Fruit fly (Drosophila melanogaster) whole organism, embryonic: ENCODE measurements around the gene Tpst.

ENCODE experiments used
- Atf6 ChIP-seq: fragments of 200-800 bp; sonication (Bioruptor generic); IDR thresholded peaks from 2 replicates; pipeline ENCODE4 v1.3.6; 2022; ENCODE audit warnings: missing biosample characterization, missing genetic modification characterization
- Bteb2 ChIP-seq: fragments of 200-800 bp; sonication (Bioruptor generic); optimal IDR thresholded peaks from 2 replicates; lab custom pipeline; 2016; ENCODE audit warnings: missing biosample characterization, missing genetic modification characterization
- CG12219 ChIP-seq: fragments of 200-800 bp; sonication (Bioruptor generic); optimal IDR thresholded peaks from 3 replicates; lab custom pipeline; 2018; ENCODE audit warnings: missing biosample characterization, mild to moderate bottlenecking, missing genetic modification characterization
- CG14014 ChIP-seq: fragments of 200-800 bp; sonication (Bioruptor generic); IDR thresholded peaks from 2 replicates; pipeline ENCODE4 v1.3.6; 2022; ENCODE audit warnings: missing biosample characterization, missing genetic modification characterization
- CG17568 ChIP-seq: fragments of 200-800 bp; sonication (Bioruptor generic); optimal IDR thresholded peaks from 2 replicates; lab custom pipeline; 2018; ENCODE audit warnings: missing biosample characterization, mild to moderate bottlenecking, missing genetic modification characterization, moderate library complexity
- CG18764 ChIP-seq: fragments of 200-800 bp; sonication (Bioruptor generic); optimal IDR thresholded peaks from 3 replicates; lab custom pipeline; 2016; ENCODE audit warnings: missing biosample characterization, missing genetic modification characterization
- CG2678 ChIP-seq: fragments of 200-800 bp; sonication (Bioruptor generic); optimal IDR thresholded peaks from 3 replicates; lab custom pipeline; 2019; ENCODE audit warnings: missing biosample characterization, mild to moderate bottlenecking, missing genetic modification characterization, moderate library complexity
- CG30431 ChIP-seq: fragments of 200-800 bp; sonication (Bioruptor generic); optimal IDR thresholded peaks from 2 replicates; lab custom pipeline; 2017; ENCODE audit warnings: missing biosample characterization, missing genetic modification characterization
- CG31441 ChIP-seq: fragments of 200-800 bp; sonication (Bioruptor generic); IDR thresholded peaks from 2 replicates; pipeline ENCODE4 v1.3.6; 2022; ENCODE audit warnings: missing biosample characterization, missing genetic modification characterization
- CG32532 ChIP-seq: fragments of 200-800 bp; sonication (Bioruptor generic); IDR thresholded peaks from 2 replicates; pipeline ENCODE4 v1.3.6; 2022; ENCODE audit warnings: missing biosample characterization, missing genetic modification characterization
- CG3847 ChIP-seq: fragments of 200-800 bp; sonication (Bioruptor generic); IDR thresholded peaks from 2 replicates; pipeline ENCODE4 v1.3.6; 2022; ENCODE audit warnings: missing biosample characterization, missing genetic modification characterization
- CG6813 ChIP-seq: fragments of 200-800 bp; sonication (Bioruptor generic); optimal IDR thresholded peaks from 2 replicates; lab custom pipeline; 2017; ENCODE audit warnings: missing biosample characterization, missing genetic modification characterization, mild to moderate bottlenecking, moderate library complexity, missing genetic modification reagents
- CG8359 ChIP-seq: fragments of 200-800 bp; sonication (Bioruptor generic); optimal IDR thresholded peaks from 2 replicates; lab custom pipeline; 2017; ENCODE audit warnings: missing biosample characterization, mild to moderate bottlenecking, missing genetic modification characterization, borderline replicate concordance
- CG9215 ChIP-seq: fragments of 200-800 bp; sonication (Bioruptor generic); IDR thresholded peaks from 2 replicates; pipeline ENCODE4 v1.3.6; 2022; ENCODE audit warnings: missing biosample characterization, missing genetic modification characterization
- CG9876 ChIP-seq: fragments of 200-800 bp; sonication (Bioruptor generic); optimal IDR thresholded peaks from 2 replicates; lab custom pipeline; 2016; ENCODE audit warnings: missing biosample characterization, missing genetic modification characterization
- CHES-1-like ChIP-seq: fragments of 200-800 bp; sonication (Bioruptor generic); optimal IDR thresholded peaks from 2 replicates; lab custom pipeline; 2016; ENCODE audit warnings: missing biosample characterization, missing genetic modification characterization
- Dll ChIP-seq: fragments of 200-800 bp; sonication (Bioruptor generic); IDR thresholded peaks from 4 replicates; pipeline ENCODE4 v1.3.6; 2022; ENCODE audit warnings: missing biosample characterization, missing genetic modification characterization; ENCODE audit not compliant: partially characterized antibody
- Gsc ChIP-seq: fragments of 200-800 bp; sonication (Bioruptor generic); IDR thresholded peaks from 2 replicates; pipeline ENCODE4 v1.3.6; 2022; ENCODE audit warnings: missing biosample characterization, missing genetic modification characterization
- HmgD ChIP-seq: fragments of 200-800 bp; sonication (Bioruptor generic); optimal IDR thresholded peaks from 3 replicates; lab custom pipeline; 2016; ENCODE audit warnings: missing biosample characterization, missing genetic modification characterization
- Jarid2 ChIP-seq: fragments of 200-800 bp; sonication (Bioruptor generic); optimal IDR thresholded peaks from 3 replicates; lab custom pipeline; 2017; ENCODE audit warnings: mild to moderate bottlenecking, missing biosample characterization, missing genetic modification reagents, missing genetic modification characterization
- Kr ChIP-seq: fragments of 200-800 bp; sonication (Bioruptor generic); optimal IDR thresholded peaks from 2 replicates; lab custom pipeline; 2017; ENCODE audit warnings: missing biosample characterization, mild to moderate bottlenecking, missing genetic modification characterization
- Med ChIP-seq: fragments of 200-800 bp; sonication (Bioruptor generic); peaks from one replicate; lab custom pipeline; 2016; ENCODE audit warnings: missing biosample characterization, missing genetic modification characterization, mild to moderate bottlenecking, inconsistent platforms, moderate library complexity
- Mes4 ChIP-seq: fragments of 200-800 bp; sonication (Bioruptor generic); optimal IDR thresholded peaks from 2 replicates; lab custom pipeline; 2016; ENCODE audit warnings: missing biosample characterization, missing genetic modification characterization
- Oaz ChIP-seq: fragments of 200-800 bp; sonication (Bioruptor generic); IDR thresholded peaks from 2 replicates; pipeline ENCODE4 v1.3.6; 2022; ENCODE audit warnings: missing biosample characterization, missing genetic modification characterization
- Oli ChIP-seq: fragments of 200-800 bp; sonication (Bioruptor generic); optimal IDR thresholded peaks from 2 replicates; lab custom pipeline; 2018; ENCODE audit warnings: missing biosample characterization, mild to moderate bottlenecking, missing genetic modification characterization, moderate library complexity
- Side ChIP-seq: fragments of 200-800 bp; sonication (Bioruptor generic); optimal IDR thresholded peaks from 2 replicates; lab custom pipeline; 2016; ENCODE audit warnings: missing biosample characterization, missing genetic modification characterization
- TFAM ChIP-seq: fragments of 200-800 bp; sonication (Bioruptor generic); optimal IDR thresholded peaks from 2 replicates; lab custom pipeline; 2017; ENCODE audit warnings: missing biosample characterization, missing genetic modification characterization, inconsistent platforms
- Vsx1 ChIP-seq: fragments of 200-800 bp; sonication (Bioruptor generic); optimal IDR thresholded peaks from 2 replicates; lab custom pipeline; 2017; ENCODE audit warnings: missing biosample characterization, mild to moderate bottlenecking, missing genetic modification characterization, missing genetic modification reagents
- ab ChIP-seq: fragments of 200-800 bp; sonication (Bioruptor generic); optimal IDR thresholded peaks from 2 replicates; lab custom pipeline; 2016; ENCODE audit warnings: missing biosample characterization, missing genetic modification characterization
- chn ChIP-seq: fragments of 200-800 bp; sonication (Bioruptor generic); optimal IDR thresholded peaks from 2 replicates; lab custom pipeline; 2016; ENCODE audit warnings: missing biosample characterization, missing genetic modification characterization
- dmrt11E ChIP-seq: fragments of 200-800 bp; sonication (Bioruptor generic); optimal IDR thresholded peaks from 3 replicates; lab custom pipeline; 2018; ENCODE audit warnings: missing biosample characterization, mild to moderate bottlenecking, missing genetic modification characterization, moderate library complexity
- eve ChIP-seq, 2 experiments: fragments of >200 bp; optimal IDR thresholded peaks; 2 replicates each; lab custom pipeline; 2017; ENCODE audit warnings: missing biosample characterization in 2 of 2, missing genetic modification characterization in 2 of 2
- eyg ChIP-seq: fragments of 200-800 bp; sonication (Bioruptor generic); optimal IDR thresholded peaks from 3 replicates; lab custom pipeline; 2016; ENCODE audit warnings: missing biosample characterization, missing genetic modification characterization
- fd3F ChIP-seq: fragments of 200-800 bp; sonication (Bioruptor generic); optimal IDR thresholded peaks from 2 replicates; lab custom pipeline; 2018; ENCODE audit warnings: missing biosample characterization, mild to moderate bottlenecking, missing genetic modification characterization, moderate library complexity
- fd64A ChIP-seq: fragments of 200-800 bp; sonication (Bioruptor generic); optimal IDR thresholded peaks from 3 replicates; lab custom pipeline; 2018; ENCODE audit warnings: missing biosample characterization, mild to moderate bottlenecking, missing genetic modification characterization
- gt ChIP-seq: fragments of 200-800 bp; sonication (Bioruptor generic); IDR thresholded peaks from 2 replicates; pipeline ENCODE4 v1.3.6; 2022; ENCODE audit warnings: missing biosample characterization, missing genetic modification characterization
- ken ChIP-seq: fragments of 200-800 bp; sonication (Bioruptor generic); IDR thresholded peaks from 3 replicates; pipeline ENCODE4 v1.3.6; 2022; ENCODE audit warnings: missing biosample characterization, missing genetic modification characterization
- mirr ChIP-seq: fragments of 200-800 bp; sonication (Bioruptor generic); optimal IDR thresholded peaks from 3 replicates; lab custom pipeline; 2018; ENCODE audit warnings: missing biosample characterization, mild to moderate bottlenecking, missing genetic modification characterization
- nerfin-2 ChIP-seq: fragments of 200-800 bp; sonication (Bioruptor generic); IDR thresholded peaks from 2 replicates; pipeline ENCODE4 v1.3.6; 2022; ENCODE audit warnings: missing biosample characterization, missing genetic modification characterization; ENCODE audit not compliant: partially characterized antibody
- oc ChIP-seq: fragments of 200-800 bp; sonication (Bioruptor generic); optimal IDR thresholded peaks from 2 replicates; lab custom pipeline; 2018; ENCODE audit warnings: missing biosample characterization, mild to moderate bottlenecking, missing genetic modification characterization, moderate library complexity
- pho ChIP-seq: fragments of 200-800 bp; sonication (Bioruptor generic); optimal IDR thresholded peaks from 2 replicates; lab custom pipeline; 2016; ENCODE audit warnings: missing biosample characterization, missing genetic modification characterization
- pita ChIP-seq: fragments of 200-800 bp; sonication (Bioruptor generic); optimal IDR thresholded peaks from 2 replicates; lab custom pipeline; 2017; ENCODE audit warnings: missing biosample characterization, mild to moderate bottlenecking, missing genetic modification characterization
- row ChIP-seq: fragments of 200-800 bp; sonication (Bioruptor generic); IDR thresholded peaks from 3 replicates; pipeline ENCODE4 v1.3.6; 2022; ENCODE audit warnings: missing biosample characterization, missing genetic modification characterization
- schlank ChIP-seq: fragments of 200-800 bp; sonication (Bioruptor generic); optimal IDR thresholded peaks from 2 replicates; lab custom pipeline; 2018; ENCODE audit warnings: missing biosample characterization, mild to moderate bottlenecking, missing genetic modification characterization
- sd ChIP-seq: fragments of 200-800 bp; sonication (Bioruptor generic); optimal IDR thresholded peaks from 3 replicates; lab custom pipeline; 2018; ENCODE audit warnings: missing biosample characterization, mild to moderate bottlenecking, missing genetic modification characterization, moderate library complexity
- tll ChIP-seq, 2 experiments: fragments of 200-800 bp in 1 of 2; fragments of >200 bp in 1 of 2; sonication (Bioruptor generic) in 1 of 2; optimal IDR thresholded peaks; 2 replicates each; lab custom pipeline; 2017 to 2019; ENCODE audit warnings: missing biosample characterization in 2 of 2, missing genetic modification characterization in 2 of 2, mild to moderate bottlenecking in 1 of 2, moderate library complexity in 1 of 2
- toy ChIP-seq: fragments of 200-800 bp; sonication (Bioruptor generic); IDR thresholded peaks from 2 replicates; pipeline ENCODE4 v1.3.6; 2022; ENCODE audit warnings: missing biosample characterization, missing genetic modification characterization
- vfl ChIP-seq: fragments of 200-800 bp; sonication (Bioruptor generic); optimal IDR thresholded peaks from 2 replicates; lab custom pipeline; 2016; ENCODE audit warnings: missing biosample characterization, missing genetic modification characterization
- wek ChIP-seq: fragments of 200-800 bp; sonication (Bioruptor generic); optimal IDR thresholded peaks from 3 replicates; lab custom pipeline; 2018; ENCODE audit warnings: missing biosample characterization, mild to moderate bottlenecking, missing genetic modification characterization, moderate library complexity

The Tpst gene

DNA sequence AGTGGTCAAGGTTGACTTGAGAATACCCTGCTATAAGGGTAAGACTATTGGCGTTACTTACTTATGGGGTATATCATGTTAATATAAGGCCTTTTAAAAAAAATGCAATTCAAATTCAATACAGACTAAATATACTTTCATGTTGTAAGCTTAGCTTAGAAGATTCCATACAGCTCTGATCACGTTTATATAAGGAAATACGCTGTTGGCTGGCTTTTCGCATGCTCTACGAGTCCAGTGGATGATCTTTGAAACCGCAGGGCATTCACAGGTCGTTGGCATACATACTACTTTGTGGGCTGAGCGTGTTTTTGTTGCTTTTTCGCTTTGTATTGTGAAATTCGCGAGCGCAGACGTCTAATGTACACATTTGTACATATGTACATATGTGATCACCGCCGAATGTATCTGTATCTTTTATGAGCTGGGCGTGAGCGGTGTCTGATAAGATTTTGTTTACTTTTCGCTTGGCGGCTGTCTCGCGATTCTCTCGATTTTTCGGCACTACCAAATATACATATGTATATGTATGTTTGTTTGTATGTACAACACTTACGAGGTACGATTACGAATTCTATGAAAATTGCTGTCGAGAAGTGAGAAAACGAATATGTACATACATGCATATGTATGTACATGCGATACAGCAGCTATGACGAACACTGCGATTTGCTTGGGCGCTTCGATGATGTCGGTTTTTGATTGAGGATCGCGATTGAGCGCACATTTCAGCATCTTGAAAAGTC, 70.8 kb downstream of the Tpst start (continued):
- TF ChIP-seq nerfin-2 (GFP tag; lab: Robert Waterston, UW) (no peak), sd (tag; lab: Kevin White, UChicago) (peak; percentile 42), Med (GFP tag; lab: Kevin White, UChicago) (peak; percentile 91), CG8359 (GFP tag; lab: Kevin White, UChicago) (no peak), TFAM (GFP tag; lab: Kevin White, UChicago) (no peak), schlank (tag; lab: Kevin White, UChicago) (peak; percentile 55), CG6813 (GFP tag; lab: Kevin White, UChicago) (peak; percentile 74), fd64A (GFP tag; lab: Kevin White, UChicago) (peak; percentile 30), CG2678 (tag; lab: Kevin White, UChicago) (peak; percentile 68), Gsc (GFP tag; lab: Robert Waterston, UW) (no peak), row (GFP tag; lab: Robert Waterston, UW) (peak; percentile 78), CG17568 (GFP tag; lab: Kevin White, UChicago) (peak; percentile 69), toy (GFP tag; lab: Robert Waterston, UW) (0 out of 2 replicates have a peak, but pooled peaks have one; percentile 16), CHES-1-like (GFP tag; lab: Kevin White, UChicago) (peak; percentile 69), eyg (no peak), Mes4 (GFP tag; lab: Kevin White, UChicago) (peak; percentile 2), Bteb2 (GFP tag; lab: Kevin White, UChicago) (peak; percentile 19), CG32532 (GFP tag; lab: Robert Waterston, UW) (peak; percentile 46), ken (GFP tag; lab: Robert Waterston, UW) (no peak), pita (GFP tag; lab: Kevin White, UChicago) (no peak), CG9876 (GFP tag; lab: Kevin White, UChicago) (peak; percentile 14), oc (tag; lab: Kevin White, UChicago) (no peak), CG12219 (GFP tag; lab: Kevin White, UChicago) (peak; percentile 13), vfl (GFP tag; lab: Kevin White, UChicago) (no peak), CG31441 (GFP tag; lab: Robert Waterston, UW) (peak; percentile 40; the same call in 1 of the 2 replicates), Side (GFP tag; lab: Kevin White, UChicago) (peak; percentile 45), Jarid2 (GFP tag; lab: Kevin White, UChicago) (peak; percentile 34), eve (GFP tag; optimal IDR thresholded peaks at IDR 0.05; lab: Kevin White, UChicago) (no peak), dmrt11E (tag; lab: Kevin White, UChicago) (no peak), CG9215 (peak; percentile 52; the same call in 1 of the 2 replicates), Dll (GFP tag; lab: Robert Waterston, UW) (no peak), CG18764 (GFP tag; lab: Kevin White, UChicago) (peak; percentile 24), CG30431 (GFP tag; lab: Kevin White, UChicago) (no peak), tll (GFP tag; optimal IDR thresholded peaks at IDR 0.05; lab: Kevin White, UChicago) (peak in 1 of 2 experiments; percentile 38), pho (peak; percentile 65), wek (GFP tag; lab: Kevin White, UChicago) (peak; percentile 77), Kr (GFP tag; lab: Kevin White, UChicago) (no peak), HmgD (GFP tag; lab: Kevin White, UChicago) (no peak), CG3847 (GFP tag; lab: Robert Waterston, UW) (peak; percentile 50), fd3F (GFP tag; lab: Kevin White, UChicago) (peak; percentile 28), gt (GFP tag; lab: Robert Waterston, UW) (no peak), ab (GFP tag; lab: Kevin White, UChicago) (no peak), Oaz (GFP tag; lab: Robert Waterston, UW) (no peak), CG14014 (GFP tag; lab: Robert Waterston, UW) (peak; percentile 58), Atf6 (GFP tag; lab: Robert Waterston, UW) (peak; percentile 63), Vsx1 (GFP tag; lab: Kevin White, UChicago) (peak; percentile 25), chn (peak; percentile 25), mirr (GFP tag; lab: Kevin White, UChicago) (peak; percentile 90), Oli (tag; lab: Kevin White, UChicago) (peak; percentile 3)
